Fruit fly (Drosophila melanogaster) whole organism, embryonic: ENCODE results near the gene pix.
A peak's percentile ranks its signal among the peaks of the same experiment; 100 is the strongest.

ENCODE experiments used
- Atf3 ChIP-seq: fragments of 200-800 bp; sonication (Bioruptor generic); optimal IDR thresholded peaks from 3 replicates; lab custom pipeline; 2016; ENCODE audit warnings: missing biosample characterization, missing genetic modification characterization
- Bdp1 ChIP-seq: fragments of 200-800 bp; sonication (Bioruptor generic); optimal IDR thresholded peaks from 3 replicates; lab custom pipeline; 2016; ENCODE audit warnings: missing biosample characterization, missing genetic modification characterization
- CG12219 ChIP-seq: fragments of 200-800 bp; sonication (Bioruptor generic); optimal IDR thresholded peaks from 3 replicates; lab custom pipeline; 2018; ENCODE audit warnings: missing biosample characterization, mild to moderate bottlenecking, missing genetic modification characterization
- CG12236 ChIP-seq: fragments of 200-800 bp; sonication (Bioruptor generic); optimal IDR thresholded peaks from 2 replicates; lab custom pipeline; 2016; ENCODE audit warnings: missing biosample characterization, missing genetic modification characterization
- CG12942 ChIP-seq: fragments of 200-800 bp; sonication (Bioruptor generic); optimal IDR thresholded peaks from 3 replicates; lab custom pipeline; 2016; ENCODE audit warnings: missing biosample characterization, missing genetic modification characterization
- CG17385 ChIP-seq: fragments of 200-800 bp; sonication (Bioruptor generic); optimal IDR thresholded peaks from 3 replicates; lab custom pipeline; 2018; ENCODE audit warnings: missing biosample characterization, mild to moderate bottlenecking, missing genetic modification characterization
- CG17912 ChIP-seq: fragments of 200-800 bp; sonication (Bioruptor generic); optimal IDR thresholded peaks from 2 replicates; lab custom pipeline; 2018; ENCODE audit warnings: missing biosample characterization, mild to moderate bottlenecking, missing genetic modification characterization
- CG18599 ChIP-seq: fragments of 200-800 bp; sonication (Bioruptor generic); optimal IDR thresholded peaks from 3 replicates; lab custom pipeline; 2017; ENCODE audit warnings: missing biosample characterization, missing genetic modification characterization, mild to moderate bottlenecking, moderate library complexity, missing genetic modification reagents
- CG18619 ChIP-seq: fragments of 200-800 bp; sonication (Bioruptor generic); optimal IDR thresholded peaks from 3 replicates; lab custom pipeline; 2017; ENCODE audit warnings: missing biosample characterization, mild to moderate bottlenecking, missing genetic modification characterization
- CG2120 ChIP-seq: fragments of 200-800 bp; sonication (Bioruptor generic); optimal IDR thresholded peaks from 3 replicates; lab custom pipeline; 2016; ENCODE audit warnings: missing biosample characterization, missing genetic modification characterization
- CG30431 ChIP-seq: fragments of 200-800 bp; sonication (Bioruptor generic); optimal IDR thresholded peaks from 2 replicates; lab custom pipeline; 2017; ENCODE audit warnings: missing biosample characterization, missing genetic modification characterization
- CG3065 ChIP-seq: fragments of 200-800 bp; sonication (Bioruptor generic); optimal IDR thresholded peaks from 2 replicates; lab custom pipeline; 2016; ENCODE audit warnings: missing biosample characterization, missing genetic modification characterization
- CG31388 ChIP-seq: fragments of 200-800 bp; sonication (Bioruptor generic); optimal IDR thresholded peaks from 2 replicates; lab custom pipeline; 2016; ENCODE audit warnings: missing biosample characterization, missing genetic modification characterization
- CG3163 ChIP-seq: fragments of 200-800 bp; sonication (Bioruptor generic); optimal IDR thresholded peaks from 3 replicates; lab custom pipeline; 2016; ENCODE audit warnings: missing biosample characterization, missing genetic modification characterization
- CG43689 ChIP-seq: fragments of 200-800 bp; sonication (Bioruptor generic); IDR thresholded peaks from 2 replicates; pipeline ENCODE4 v1.3.6; 2022; ENCODE audit warnings: missing biosample characterization, missing genetic modification characterization
- CG6175 ChIP-seq: fragments of 200-800 bp; sonication (Bioruptor generic); IDR thresholded peaks from 3 replicates; pipeline ENCODE4 v1.3.6; 2022; ENCODE audit warnings: missing biosample characterization, missing genetic modification characterization
- CG6272 ChIP-seq: fragments of 200-800 bp; sonication (Bioruptor generic); IDR thresholded peaks from 2 replicates; pipeline ENCODE4 v1.3.6; 2022; ENCODE audit warnings: missing biosample characterization, missing genetic modification characterization
- CG8944 ChIP-seq: fragments of 200-800 bp; sonication (Bioruptor generic); optimal IDR thresholded peaks from 3 replicates; lab custom pipeline; 2016; ENCODE audit warnings: missing biosample characterization, missing genetic modification characterization
- CG9876 ChIP-seq: fragments of 200-800 bp; sonication (Bioruptor generic); optimal IDR thresholded peaks from 2 replicates; lab custom pipeline; 2016; ENCODE audit warnings: missing biosample characterization, missing genetic modification characterization
- Drgx ChIP-seq: fragments of 200-800 bp; sonication (Bioruptor generic); IDR thresholded peaks from 2 replicates; pipeline ENCODE4 v1.3.6; 2022; ENCODE audit warnings: missing biosample characterization, missing genetic modification characterization
- Jarid2 ChIP-seq: fragments of 200-800 bp; sonication (Bioruptor generic); optimal IDR thresholded peaks from 3 replicates; lab custom pipeline; 2017; ENCODE audit warnings: mild to moderate bottlenecking, missing biosample characterization, missing genetic modification reagents, missing genetic modification characterization
- MTF-1 ChIP-seq: fragments of 200-800 bp; sonication (Bioruptor generic); optimal IDR thresholded peaks from 2 replicates; lab custom pipeline; 2018; ENCODE audit warnings: missing biosample characterization, mild to moderate bottlenecking, missing genetic modification characterization, borderline replicate concordance
- Ptx1 ChIP-seq: fragments of 200-800 bp; sonication (Bioruptor generic); IDR thresholded peaks from 2 replicates; pipeline ENCODE4 v1.3.6; 2022; ENCODE audit warnings: missing biosample characterization, missing genetic modification characterization
- Rfx ChIP-seq: fragments of 200-800 bp; sonication (Bioruptor generic); IDR thresholded peaks from 2 replicates; pipeline ENCODE4 v1.3.6; 2022; ENCODE audit warnings: missing biosample characterization, missing genetic modification characterization
- Trl ChIP-seq, 3 experiments: fragments of >200 bp in 2 of 3; fragments of 200-800 bp in 1 of 3; sonication (Bioruptor generic) in 1 of 3; optimal IDR thresholded peaks; 2 replicates in 1 of 3; 3 replicates in 2 of 3; lab custom pipeline; 2016 to 2017; ENCODE audit warnings: missing biosample characterization in 1 of 3, missing genetic modification characterization in 1 of 3
- ci ChIP-seq: fragments of 200-800 bp; sonication (Bioruptor generic); IDR thresholded peaks from 3 replicates; pipeline ENCODE4 v1.3.6; 2022; ENCODE audit warnings: missing biosample characterization, missing genetic modification characterization
- corto ChIP-seq: fragments of 200-800 bp; sonication (Bioruptor generic); optimal IDR thresholded peaks from 2 replicates; lab custom pipeline; 2016; ENCODE audit warnings: missing biosample characterization, mild to moderate bottlenecking, missing genetic modification characterization, moderate library complexity
- crp ChIP-seq, 2 experiments: fragments of 200-800 bp; sonication (Bioruptor generic); optimal IDR thresholded peaks; 2 replicates in 1 of 2; 3 replicates in 1 of 2; lab custom pipeline; 2017; ENCODE audit warnings: missing biosample characterization in 2 of 2, missing genetic modification characterization in 2 of 2, mild to moderate bottlenecking in 1 of 2, moderate library complexity in 1 of 2
- dimm ChIP-seq: fragments of 200-800 bp; sonication (Bioruptor generic); IDR thresholded peaks from 2 replicates; pipeline ENCODE4 v1.3.6; 2022; ENCODE audit warnings: missing biosample characterization, missing genetic modification characterization
- dpn ChIP-seq, 2 experiments: fragments of 200-800 bp; sonication (Bioruptor generic); optimal IDR thresholded peaks; 3 replicates each; lab custom pipeline; 2016; ENCODE audit warnings: missing biosample characterization in 2 of 2, missing genetic modification characterization in 2 of 2
- ems ChIP-seq: fragments of 200-800 bp; sonication (Bioruptor generic); optimal IDR thresholded peaks from 3 replicates; lab custom pipeline; 2016; ENCODE audit warnings: missing biosample characterization, missing genetic modification characterization
- fd102C ChIP-seq: fragments of 200-800 bp; sonication (Bioruptor generic); optimal IDR thresholded peaks from 2 replicates; lab custom pipeline; 2018; ENCODE audit warnings: missing biosample characterization, mild to moderate bottlenecking, missing genetic modification characterization, moderate library complexity
- fd64A ChIP-seq: fragments of 200-800 bp; sonication (Bioruptor generic); optimal IDR thresholded peaks from 3 replicates; lab custom pipeline; 2018; ENCODE audit warnings: missing biosample characterization, mild to moderate bottlenecking, missing genetic modification characterization
- fd96Cb ChIP-seq: fragments of 200-800 bp; sonication (Bioruptor generic); optimal IDR thresholded peaks from 2 replicates; lab custom pipeline; 2018; ENCODE audit warnings: missing biosample characterization, mild to moderate bottlenecking, missing genetic modification characterization, moderate library complexity
- ftz-f1 ChIP-seq: fragments of 200-800 bp; sonication (Bioruptor generic); optimal IDR thresholded peaks from 2 replicates; lab custom pipeline; 2016; ENCODE audit warnings: missing biosample characterization, missing genetic modification characterization
- inv ChIP-seq: fragments of 200-800 bp; sonication (Bioruptor generic); IDR thresholded peaks from 2 replicates; pipeline ENCODE4 v1.3.6; 2022; ENCODE audit warnings: missing biosample characterization, missing genetic modification characterization; ENCODE audit not compliant: partially characterized antibody
- kah ChIP-seq: fragments of 200-800 bp; sonication (Bioruptor generic); optimal IDR thresholded peaks from 2 replicates; lab custom pipeline; 2018; ENCODE audit warnings: missing biosample characterization, mild to moderate bottlenecking, missing genetic modification characterization
- otp ChIP-seq: fragments of 200-800 bp; sonication (Bioruptor generic); IDR thresholded peaks from 3 replicates; pipeline ENCODE4, ENCODE4 v1.3.6; 2022; ENCODE audit warnings: missing biosample characterization, missing genetic modification characterization
- pho ChIP-seq: fragments of 200-800 bp; sonication (Bioruptor generic); optimal IDR thresholded peaks from 2 replicates; lab custom pipeline; 2016; ENCODE audit warnings: missing biosample characterization, missing genetic modification characterization
- phol ChIP-seq: fragments of 200-800 bp; sonication (Bioruptor generic); optimal IDR thresholded peaks from 3 replicates; lab custom pipeline; 2018; ENCODE audit warnings: missing biosample characterization, mild to moderate bottlenecking, missing genetic modification characterization, moderate library complexity
- pros ChIP-seq: fragments of 200-800 bp; sonication (Bioruptor generic); optimal IDR thresholded peaks from 3 replicates; lab custom pipeline; 2019; ENCODE audit warnings: missing biosample characterization, mild to moderate bottlenecking, missing genetic modification characterization, moderate library complexity
- ranshi ChIP-seq: fragments of 200-800 bp; sonication (Bioruptor generic); IDR thresholded peaks from 2 replicates; pipeline ENCODE4 v1.3.6; 2022; ENCODE audit warnings: missing biosample characterization, missing genetic modification characterization
- sens-2 ChIP-seq: fragments of 200-800 bp; sonication (Bioruptor generic); IDR thresholded peaks from 2 replicates; pipeline ENCODE4 v1.3.6; 2022; ENCODE audit warnings: missing biosample characterization, missing genetic modification characterization
- ssp ChIP-seq: fragments of 200-800 bp; sonication (Bioruptor generic); IDR thresholded peaks from 2 replicates; pipeline ENCODE4 v1.3.6; 2022; ENCODE audit warnings: missing biosample characterization, missing genetic modification characterization
- stwl ChIP-seq: fragments of 200-800 bp; sonication (Bioruptor generic); optimal IDR thresholded peaks from 3 replicates; lab custom pipeline; 2018; ENCODE audit warnings: missing biosample characterization, mild to moderate bottlenecking, missing genetic modification characterization, moderate library complexity
- tll ChIP-seq, 2 experiments: fragments of 200-800 bp in 1 of 2; fragments of >200 bp in 1 of 2; sonication (Bioruptor generic) in 1 of 2; optimal IDR thresholded peaks; 2 replicates each; lab custom pipeline; 2017 to 2019; ENCODE audit warnings: missing biosample characterization in 2 of 2, missing genetic modification characterization in 2 of 2, mild to moderate bottlenecking in 1 of 2, moderate library complexity in 1 of 2
- tna ChIP-seq: fragments of 200-800 bp; sonication (Bioruptor generic); IDR thresholded peaks from 2 replicates; pipeline ENCODE4 v1.3.6; 2022; ENCODE audit warnings: missing biosample characterization, missing genetic modification characterization; ENCODE audit not compliant: partially characterized antibody
- unpg ChIP-seq: fragments of 200-800 bp; sonication (Bioruptor generic); optimal IDR thresholded peaks from 3 replicates; lab custom pipeline; 2018; ENCODE audit warnings: missing biosample characterization, mild to moderate bottlenecking, missing genetic modification characterization, moderate library complexity
- zf30C ChIP-seq: fragments of 200-800 bp; sonication (Bioruptor generic); optimal IDR thresholded peaks from 3 replicates; lab custom pipeline; 2018; ENCODE audit warnings: missing biosample characterization, mild to moderate bottlenecking, missing genetic modification characterization

pix gene

DNA sequence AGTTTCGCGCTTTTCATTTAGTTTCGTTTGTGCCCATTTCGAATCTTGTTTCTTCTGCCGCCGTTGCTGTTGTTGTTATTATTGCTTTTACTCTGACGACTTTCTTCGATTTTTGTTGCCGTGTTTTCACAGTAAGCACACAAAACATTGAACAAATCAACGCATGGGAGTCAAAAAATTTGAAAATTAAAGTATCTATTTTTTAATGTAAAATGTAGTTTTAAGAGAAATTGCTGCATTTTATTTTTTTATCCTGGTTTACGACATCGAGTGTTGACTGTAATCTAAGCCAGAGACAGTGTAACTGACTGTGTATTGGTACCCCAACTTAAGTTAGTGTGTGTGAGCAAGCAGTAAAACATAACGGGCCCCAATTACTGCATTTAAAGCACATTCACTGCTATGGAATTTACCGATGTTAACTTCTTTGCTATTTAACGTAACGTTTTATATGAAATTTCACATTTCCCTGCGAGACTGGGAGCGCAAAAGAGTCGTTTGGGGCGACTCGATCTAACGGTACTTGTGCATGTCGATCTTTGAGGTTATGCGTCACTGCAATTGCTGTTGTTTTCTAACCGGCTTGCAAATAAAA, 21.7 kb upstream of the pix start (continued):
- TF ChIP-seq Trl (optimal IDR thresholded peaks at IDR 0.05; lab: Kevin White, UChicago), result no peak
- peak; percentile 33 for TF ChIP-seq Trl (GFP tag; optimal IDR thresholded peaks at IDR 0.05; lab: Kevin White, UChicago)
- TF ChIP-seq fd96Cb (tag; lab: Kevin White, UChicago), result peak; percentile 71
- TF ChIP-seq Bdp1 (GFP tag; lab: Kevin White, UChicago), result no peak
- TF ChIP-seq ci (GFP tag; lab: Robert Waterston, UW), result peak; percentile 94
- peak; percentile 23 for TF ChIP-seq CG18619 (GFP tag; lab: Kevin White, UChicago)
- TF ChIP-seq CG6175, result no peak
- TF ChIP-seq tll (GFP tag; optimal IDR thresholded peaks at IDR 0.05; lab: Kevin White, UChicago), result no peak
- no peak for TF ChIP-seq sens-2 (GFP tag; lab: Robert Waterston, UW)
- no peak for TF ChIP-seq CG17385 (GFP tag; lab: Kevin White, UChicago)
- peak; percentile 21 for TF ChIP-seq CG8944
- TF ChIP-seq zf30C (GFP tag; lab: Kevin White, UChicago), result no peak
- TF ChIP-seq pros (GFP tag; lab: Kevin White, UChicago), result no peak
- TF ChIP-seq Drgx (GFP tag; lab: Robert Waterston, UW), result peak; percentile 90
- TF ChIP-seq pho, result peak; percentile 52
- TF ChIP-seq unpg (GFP tag; lab: Kevin White, UChicago), result peak; percentile 64
- TF ChIP-seq Rfx, result peak; percentile 58
- TF ChIP-seq dpn (GFP tag; optimal IDR thresholded peaks at IDR 0.05; lab: Kevin White, UChicago), result peak; percentile 37 to 71
- TF ChIP-seq kah (GFP tag; lab: Kevin White, UChicago), result no peak
- peak; percentile 72 for TF ChIP-seq CG2120
- no peak for TF ChIP-seq crp (GFP tag; optimal IDR thresholded peaks at IDR 0.05; lab: Kevin White, UChicago)
- peak; percentile 51 for TF ChIP-seq ems
- TF ChIP-seq CG12236 (GFP tag; lab: Kevin White, UChicago), result no peak
- TF ChIP-seq CG12942, result peak; percentile 41
- no peak for TF ChIP-seq tna (GFP tag; lab: Robert Waterston, UW)
- TF ChIP-seq corto (GFP tag; lab: Kevin White, UChicago), result peak; percentile 44
- peak; percentile 64 for TF ChIP-seq phol
- TF ChIP-seq MTF-1 (GFP tag; lab: Kevin White, UChicago), result peak; percentile 21
- no peak for TF ChIP-seq CG9876
- TF ChIP-seq CG6272 (GFP tag; lab: Robert Waterston, UW), result 0 out of 2 replicates have a peak, but pooled peaks have one; percentile 42
- TF ChIP-seq Jarid2 (GFP tag; lab: Kevin White, UChicago), result no peak
- TF ChIP-seq fd64A (GFP tag; lab: Kevin White, UChicago), result no peak
- peak; percentile 69 for TF ChIP-seq Ptx1 (GFP tag; lab: Robert Waterston, UW)
- no peak for TF ChIP-seq ftz-f1 (GFP tag; lab: Kevin White, UChicago)
- peak; percentile 51; the same call in 1 of the 2 replicates for TF ChIP-seq dimm
- no peak for TF ChIP-seq fd102C (GFP tag; lab: Kevin White, UChicago)
- no peak for TF ChIP-seq CG3065 (GFP tag; lab: Kevin White, UChicago)
- TF ChIP-seq CG3163, result no peak
- TF ChIP-seq CG31388 (GFP tag; lab: Kevin White, UChicago), result peak; percentile 31
- TF ChIP-seq otp (GFP tag; lab: Robert Waterston, UW), result 0 out of 3 replicates have a peak, but pooled peaks have one; percentile 57
- peak; percentile 38 for TF ChIP-seq CG30431
- TF ChIP-seq CG17912, result no peak
- TF ChIP-seq ranshi (GFP tag; lab: Robert Waterston, UW), result peak; percentile 62; the same call in 1 of the 2 replicates
- peak; percentile 35 for TF ChIP-seq CG12219
- TF ChIP-seq CG18599 (GFP tag; lab: Kevin White, UChicago), result peak; percentile 28
- TF ChIP-seq inv (GFP tag; lab: Robert Waterston, UW), result no peak
- TF ChIP-seq ssp (GFP tag; lab: Robert Waterston, UW), result 0 out of 2 replicates have a peak, but pooled peaks have one; percentile 39
- no peak for TF ChIP-seq Atf3 (GFP tag; lab: Kevin White, UChicago)
- TF ChIP-seq CG43689 (GFP tag; lab: Robert Waterston, UW), result no peak
- TF ChIP-seq stwl (tag; lab: Kevin White, UChicago), result no peak
